Worm (Caenorhabditis elegans) whole organism, mixed stage, embryonic: ENCODE data around the gene fbxb-45.
A peak's percentile ranks its signal among the peaks of the same experiment; 100 is the strongest.

ENCODE experiments used
- M03D4.4 ChIP-seq: sonication (generic microtip); optimal IDR thresholded peaks from 2 replicates; lab custom pipeline; 2017; ENCODE audit warnings: mild to moderate bottlenecking, missing genetic modification characterization, missing compliant biosample characterization
- bed-3 ChIP-seq: fragments of 200-800 bp; sonication (Bioruptor generic); optimal IDR thresholded peaks from 3 replicates; lab custom pipeline; 2018; ENCODE audit warnings: mild to moderate bottlenecking, missing genetic modification characterization, moderate library complexity, missing compliant biosample characterization
- blmp-1 ChIP-seq: fragments of 150-350 bp; optimal IDR thresholded peaks from 2 replicates; lab custom pipeline; 2014; ENCODE audit warnings: missing biosample characterization, missing genetic modification characterization
- ceh-39 ChIP-seq: fragments of 150-350 bp; optimal IDR thresholded peaks from 2 replicates; lab custom pipeline; 2014; ENCODE audit warnings: missing biosample characterization, missing genetic modification characterization
- ceh-43 ChIP-seq: fragments of 200-800 bp; sonication (Bioruptor generic); optimal IDR thresholded peaks from 2 replicates; lab custom pipeline; 2018; ENCODE audit warnings: mild to moderate bottlenecking, missing genetic modification characterization, moderate library complexity, missing compliant biosample characterization
- ceh-83 ChIP-seq: fragments of 200-800 bp; sonication (Bioruptor generic); optimal IDR thresholded peaks from 2 replicates; lab custom pipeline; 2018; ENCODE audit warnings: mild to moderate bottlenecking, missing genetic modification characterization, missing compliant biosample characterization
- ces-1 ChIP-seq: fragments of 150-350 bp; optimal IDR thresholded peaks from 2 replicates; lab custom pipeline; 2014; ENCODE audit warnings: missing biosample characterization, missing genetic modification reagents, missing genetic modification characterization
- cnd-1 ChIP-seq: fragments of 200-800 bp; sonication (Bioruptor generic); optimal IDR thresholded peaks from 2 replicates; lab custom pipeline; 2018; ENCODE audit warnings: mild to moderate bottlenecking, missing genetic modification characterization, missing compliant biosample characterization
- drap-1 ChIP-seq: fragments of 200-800 bp; sonication (Bioruptor generic); optimal IDR thresholded peaks from 3 replicates; lab custom pipeline; 2018; ENCODE audit warnings: mild to moderate bottlenecking, missing genetic modification characterization, missing compliant biosample characterization
- elt-1 ChIP-seq: sonication (generic microtip); optimal IDR thresholded peaks from 2 replicates; lab custom pipeline; 2017; ENCODE audit warnings: missing genetic modification characterization, mild to moderate bottlenecking, missing compliant biosample characterization, antibody characterized with exemption, moderate library complexity, borderline replicate concordance; ENCODE audit not compliant: insufficient read depth
- elt-3 ChIP-seq: fragments of 150-350 bp; optimal IDR thresholded peaks from 2 replicates; lab custom pipeline; 2014; ENCODE audit warnings: missing biosample characterization, missing genetic modification characterization
- flh-1 ChIP-seq: fragments of 200-800 bp; sonication (Bioruptor generic); optimal IDR thresholded peaks from 2 replicates; lab custom pipeline; 2018; ENCODE audit warnings: mild to moderate bottlenecking, missing genetic modification characterization, moderate library complexity, missing compliant biosample characterization
- ham-2 ChIP-seq: fragments of 200-800 bp; sonication (Bioruptor generic); optimal IDR thresholded peaks from 2 replicates; lab custom pipeline; 2018; ENCODE audit warnings: mild to moderate bottlenecking, missing genetic modification characterization, missing compliant biosample characterization
- lin-13 ChIP-seq: fragments of 150-350 bp; optimal IDR thresholded peaks from 2 replicates; lab custom pipeline; 2014; ENCODE audit warnings: missing biosample characterization, missing genetic modification characterization
- lin-32 ChIP-seq: fragments of 200-800 bp; sonication (Bioruptor generic); optimal IDR thresholded peaks from 2 replicates; lab custom pipeline; 2018; ENCODE audit warnings: mild to moderate bottlenecking, missing genetic modification characterization, missing compliant biosample characterization
- lsy-2 ChIP-seq: fragments of 150-350 bp; optimal IDR thresholded peaks from 2 replicates; lab custom pipeline; 2014; ENCODE audit warnings: missing biosample characterization, missing genetic modification characterization
- mls-2 ChIP-seq: sonication (generic microtip); optimal IDR thresholded peaks from 2 replicates; lab custom pipeline; 2016; ENCODE audit warnings: mild to moderate bottlenecking, missing genetic modification characterization, moderate library complexity, missing compliant biosample characterization
- nhr-12 ChIP-seq: fragments of 150-350 bp; optimal IDR thresholded peaks from 2 replicates; lab custom pipeline; 2014; ENCODE audit warnings: missing biosample characterization, missing genetic modification characterization
- nhr-2 ChIP-seq: fragments of 150-350 bp; optimal IDR thresholded peaks from 2 replicates; lab custom pipeline; 2014; ENCODE audit warnings: missing biosample characterization, missing genetic modification characterization
- nhr-28 ChIP-seq: fragments of 150-350 bp; optimal IDR thresholded peaks from 2 replicates; lab custom pipeline; 2014; ENCODE audit warnings: missing biosample characterization, missing genetic modification characterization
- nhr-76 ChIP-seq: sonication (generic microtip); optimal IDR thresholded peaks from 2 replicates; lab custom pipeline; 2017; ENCODE audit warnings: missing biosample characterization, missing genetic modification characterization
- pha-4 ChIP-seq: fragments of 150-350 bp; optimal IDR thresholded peaks from 2 replicates; lab custom pipeline; 2018; ENCODE audit warnings: missing biosample characterization, missing genetic modification reagents, missing genetic modification characterization
- sem-2 ChIP-seq: fragments of 200-800 bp; sonication (Bioruptor generic); optimal IDR thresholded peaks from 2 replicates; lab custom pipeline; 2018; ENCODE audit warnings: mild to moderate bottlenecking, missing genetic modification characterization, missing compliant biosample characterization
- snpc-4 ChIP-seq: fragments of 150-350 bp; optimal IDR thresholded peaks from 2 replicates; lab custom pipeline; 2014; ENCODE audit warnings: missing biosample characterization, missing genetic modification characterization
- sptf-1 ChIP-seq: sonication (generic microtip); optimal IDR thresholded peaks from 2 replicates; lab custom pipeline; 2017; ENCODE audit warnings: mild to moderate bottlenecking, missing genetic modification characterization, moderate library complexity, missing compliant biosample characterization
- unc-120 ChIP-seq: sonication (generic microtip); optimal IDR thresholded peaks from 2 replicates; lab custom pipeline; 2017; ENCODE audit warnings: missing genetic modification characterization, missing compliant biosample characterization; ENCODE audit not compliant: poor library complexity, severe bottlenecking
- unc-39 ChIP-seq: fragments of 150-350 bp; optimal IDR thresholded peaks from 2 replicates; lab custom pipeline; 2014; ENCODE audit warnings: missing biosample characterization, missing genetic modification characterization
- unc-62 ChIP-seq: fragments of 150-350 bp; optimal IDR thresholded peaks from 2 replicates; lab custom pipeline; 2014; ENCODE audit warnings: missing biosample characterization, missing genetic modification reagents, missing genetic modification characterization
- zip-8 ChIP-seq: fragments of 150-350 bp; optimal IDR thresholded peaks from 2 replicates; lab custom pipeline; 2014; ENCODE audit warnings: missing biosample characterization, missing genetic modification characterization
- ztf-11 ChIP-seq: fragments of 150-350 bp; optimal IDR thresholded peaks from 2 replicates; lab custom pipeline; 2014; ENCODE audit warnings: missing biosample characterization, missing genetic modification characterization

fbxb-45 gene

DNA sequence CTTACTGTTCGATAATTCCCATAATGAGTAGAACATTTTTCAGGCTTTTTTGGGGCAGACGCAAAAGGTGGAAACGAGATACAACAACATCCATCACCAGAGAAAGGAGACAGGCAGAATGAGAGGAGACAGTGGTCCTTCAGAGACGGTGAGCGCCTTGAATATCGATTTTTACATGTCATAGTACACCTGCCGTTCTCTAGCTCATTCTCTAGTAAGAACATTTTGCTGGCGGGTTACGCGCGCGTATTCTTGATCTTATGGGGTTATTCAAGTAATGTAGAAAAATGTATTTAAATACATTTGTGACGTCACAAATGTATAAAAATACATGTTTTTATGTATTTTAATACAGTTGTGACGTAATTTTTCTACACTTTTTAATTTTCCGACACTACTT, at the start of gene fbxb-45:
TSS of gene fbxb-45 (minus strand) at position 101 of the 400 bp plus-strand sequence.
- TF ChIP-seq zip-8 (tag; lab: Kevin White, UChicago) = peak; percentile 84

DNA sequence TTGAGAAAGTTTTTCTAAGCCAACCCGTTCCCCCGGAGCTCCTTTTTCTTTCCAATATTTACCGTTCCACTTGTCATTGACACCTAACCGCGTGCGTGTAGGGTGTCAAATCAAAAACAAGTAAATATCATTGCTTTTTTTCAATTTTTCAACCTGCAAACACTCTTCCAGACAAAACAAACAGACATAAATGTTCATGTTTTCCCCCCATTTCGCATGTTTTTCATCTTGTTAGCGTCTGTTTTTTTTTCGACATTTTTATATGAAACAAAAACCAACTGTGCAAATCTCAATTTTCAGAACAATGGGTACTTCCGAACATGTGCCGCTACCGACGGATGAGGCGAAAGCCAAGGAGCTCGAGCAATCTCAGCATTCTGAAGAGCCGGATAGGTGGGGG, 47.9 kb upstream of the fbxb-45 start, which contains the start of gene snf-3:
TSS of gene snf-3 (plus strand) at position 301 of the 400 bp plus-strand sequence.
- no peak for TF ChIP-seq ceh-83 (GFP tag; lab: Kevin White, UChicago)
- TF ChIP-seq mls-2 (tag; lab: Kevin White, UChicago) = no peak
- no peak for TF ChIP-seq nhr-76 (tag; lab: Kevin White, UChicago)
- TF ChIP-seq sem-2 (GFP tag; lab: Kevin White, UChicago) = no peak
- no peak for TF ChIP-seq snpc-4 (tag; lab: Kevin White, UChicago)
- TF ChIP-seq bed-3 (GFP tag; lab: Kevin White, UChicago) = no peak

DNA sequence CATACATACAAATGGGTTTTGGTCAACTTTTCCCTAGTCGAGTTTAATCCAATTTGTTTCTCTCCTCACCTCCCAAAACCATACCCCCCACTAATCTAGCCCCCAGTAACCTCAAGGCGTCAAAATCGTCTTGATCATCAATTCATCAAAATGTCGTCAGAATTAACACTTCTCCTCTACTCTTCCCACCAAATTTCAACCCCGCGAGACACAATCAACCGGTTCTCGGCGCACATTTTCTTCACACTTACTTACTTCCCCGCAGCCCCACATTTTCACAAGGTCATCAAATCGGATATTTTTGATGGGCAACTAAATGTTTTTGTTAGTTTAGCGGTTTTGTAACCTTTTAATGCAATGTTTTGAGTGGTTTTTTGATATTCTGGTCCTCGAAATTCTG, 46.9 kb upstream of the fbxb-45 start:
- TF ChIP-seq ceh-83 (GFP tag; lab: Kevin White, UChicago) (no peak), nhr-76 (tag; lab: Kevin White, UChicago) (no peak), unc-120 (tag; lab: Kevin White, UChicago) (no peak), sptf-1 (tag; lab: Kevin White, UChicago) (no peak), bed-3 (GFP tag; lab: Kevin White, UChicago) (no peak), unc-62 (GFP tag; lab: Kevin White, UChicago) (no peak), elt-1 (tag; lab: Kevin White, UChicago) (no peak), nhr-2 (tag; lab: Kevin White, UChicago) (no peak), elt-3 (tag; lab: Kevin White, UChicago) (no peak)

DNA sequence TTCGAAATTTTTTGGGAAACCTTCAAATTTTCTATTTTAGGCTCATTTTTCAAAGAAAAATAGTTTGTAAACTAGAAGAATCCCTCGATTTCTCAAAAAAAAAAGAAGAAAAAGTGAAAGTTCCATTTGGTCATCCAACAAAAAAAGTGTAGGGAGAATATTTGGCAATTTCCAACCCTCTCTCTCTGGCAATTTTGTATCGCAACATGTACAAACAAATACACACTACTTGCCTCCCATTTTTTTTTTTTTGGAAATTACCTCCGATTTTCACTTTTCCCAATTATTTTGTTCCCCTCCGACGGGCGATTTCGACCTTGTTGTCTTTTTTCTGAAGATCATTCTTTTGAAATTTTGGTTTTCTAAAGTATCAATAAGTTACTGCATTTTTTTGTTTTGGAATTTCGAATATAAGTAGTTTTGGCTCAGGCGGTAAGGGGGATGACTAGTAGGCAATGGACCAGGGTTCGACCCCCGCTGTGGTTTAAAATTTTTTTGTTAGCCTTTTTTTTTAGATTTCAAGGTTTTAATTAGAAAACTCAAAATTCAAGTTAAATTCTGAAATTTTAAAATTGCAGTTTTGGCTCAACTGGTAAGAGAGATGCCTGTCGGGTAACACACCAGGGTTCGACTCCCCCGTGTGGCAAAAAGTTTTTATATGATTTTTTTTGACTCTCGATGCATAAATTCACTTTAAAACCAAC, 44.8 kb upstream of the fbxb-45 start:
- TF ChIP-seq pha-4 (tag; lab: Kevin White, UChicago) = no peak
- no peak for TF ChIP-seq flh-1
- no peak for TF ChIP-seq bed-3 (GFP tag; lab: Kevin White, UChicago)
- no peak for TF ChIP-seq lin-13
- TF ChIP-seq ceh-43 (GFP tag; lab: Kevin White, UChicago) = no peak
- TF ChIP-seq cnd-1 (tag; lab: Kevin White, UChicago) = no peak
- no peak for TF ChIP-seq ceh-39 (tag; lab: Kevin White, UChicago)
- TF ChIP-seq elt-1 (tag; lab: Kevin White, UChicago) = no peak
- no peak for TF ChIP-seq ham-2 (GFP tag; lab: Kevin White, UChicago)
- TF ChIP-seq elt-3 (tag; lab: Kevin White, UChicago) = no peak
- no peak for TF ChIP-seq sptf-1 (tag; lab: Kevin White, UChicago)
- no peak for TF ChIP-seq nhr-12
- TF ChIP-seq drap-1 = no peak
- TF ChIP-seq ztf-11 (tag; lab: Kevin White, UChicago) = no peak
- TF ChIP-seq nhr-2 (tag; lab: Kevin White, UChicago) = no peak

DNA sequence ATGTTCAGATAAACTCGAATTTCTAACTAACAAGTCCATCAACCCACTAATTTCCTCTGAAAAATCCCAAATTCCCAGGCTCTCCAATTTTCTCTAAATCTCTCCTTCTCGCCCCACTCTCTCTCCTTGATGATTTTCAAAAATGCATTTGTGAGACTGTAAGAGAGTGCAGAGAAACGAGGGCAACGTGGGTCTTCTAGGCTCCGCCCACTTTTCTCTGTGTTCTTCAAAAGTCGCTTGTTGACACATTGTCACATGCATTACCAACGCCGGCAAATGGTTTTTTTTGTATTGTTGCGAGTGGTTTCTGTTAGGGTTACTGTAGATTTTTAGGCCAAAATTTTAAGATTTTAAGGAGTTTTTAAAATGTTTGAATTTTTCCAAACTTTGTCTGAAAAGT, 42.6 kb upstream of the fbxb-45 start:
- TF ChIP-seq unc-39 (tag; lab: Kevin White, UChicago) (no peak), bed-3 (GFP tag; lab: Kevin White, UChicago) (no peak), nhr-2 (tag; lab: Kevin White, UChicago) (no peak), drap-1 (no peak), ceh-43 (GFP tag; lab: Kevin White, UChicago) (no peak)

DNA sequence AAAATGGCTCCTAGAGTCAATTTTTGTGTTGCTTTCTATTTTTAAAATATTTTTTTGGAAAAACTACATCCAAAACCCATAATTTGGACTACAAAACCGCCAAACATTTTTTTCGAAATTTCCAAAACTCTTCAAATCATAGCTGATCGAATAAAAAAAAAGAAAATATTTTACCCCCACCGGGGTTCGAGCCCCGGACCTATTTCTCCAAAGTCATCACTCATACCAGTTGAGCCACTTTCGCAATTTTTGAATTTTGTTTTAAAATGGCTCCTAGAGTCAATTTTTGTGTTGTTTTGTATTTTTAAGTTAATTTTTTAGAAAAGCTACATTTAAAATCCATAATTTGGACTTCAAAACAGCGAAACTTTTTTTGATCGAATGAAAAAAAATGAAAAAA, 41.7 kb upstream of the fbxb-45 start:
- TF ChIP-seq ces-1 (GFP tag; lab: Kevin White, UChicago) (no peak), lsy-2 (no peak), bed-3 (GFP tag; lab: Kevin White, UChicago) (no peak), M03D4.4 (tag; lab: Kevin White, UChicago) (no peak), unc-39 (tag; lab: Kevin White, UChicago) (no peak), nhr-28 (tag; lab: Kevin White, UChicago) (no peak), lin-32 (no peak), ceh-83 (GFP tag; lab: Kevin White, UChicago) (no peak), ztf-11 (tag; lab: Kevin White, UChicago) (no peak), unc-120 (tag; lab: Kevin White, UChicago) (no peak), nhr-76 (tag; lab: Kevin White, UChicago) (no peak), elt-3 (tag; lab: Kevin White, UChicago) (no peak), ceh-39 (tag; lab: Kevin White, UChicago) (no peak), zip-8 (tag; lab: Kevin White, UChicago) (no peak), blmp-1 (tag; lab: Kevin White, UChicago) (no peak), nhr-2 (tag; lab: Kevin White, UChicago) (no peak), flh-1 (no peak), drap-1 (no peak), elt-1 (tag; lab: Kevin White, UChicago) (no peak)
- TF ChIP-seq, all 35 proteins: peak for 0
